Worm (Caenorhabditis elegans) whole organism, late embryonic: ENCODE results near the gene R07C3.13.
"Not testable (repeated sequence)": the region's sequence is repeated elsewhere in the genome, so short reads cannot be mapped to it uniquely, and the experiment has no call there.

Source experiments
- C08G9.2 ChIP-seq: sonication (generic microtip); optimal IDR thresholded peaks from 2 replicates; lab custom pipeline; 2016; ENCODE audit warnings: mild to moderate bottlenecking, missing genetic modification characterization, moderate library complexity, missing compliant biosample characterization
- C38D4.7 ChIP-seq: fragments of 200-800 bp; sonication (Bioruptor generic); optimal IDR thresholded peaks from 2 replicates; lab custom pipeline; 2018; ENCODE audit warnings: mild to moderate bottlenecking, missing genetic modification characterization, moderate library complexity, missing compliant biosample characterization
- F13H6.1 ChIP-seq: sonication (generic microtip); optimal IDR thresholded peaks from 2 replicates; lab custom pipeline; 2016; ENCODE audit warnings: missing genetic modification characterization, missing compliant biosample characterization
- K09A11.1 ChIP-seq: sonication (generic microtip); optimal IDR thresholded peaks from 2 replicates; lab custom pipeline; 2017; ENCODE audit warnings: antibody characterized with exemption, mild to moderate bottlenecking, missing genetic modification characterization, missing compliant biosample characterization; ENCODE audit not compliant: insufficient read depth
- T23F11.4 ChIP-seq: fragments of 200-800 bp; sonication (Bioruptor generic); optimal IDR thresholded peaks from 2 replicates; lab custom pipeline; 2018; ENCODE audit warnings: mild to moderate bottlenecking, missing genetic modification characterization, missing compliant biosample characterization
- ahr-1 ChIP-seq: sonication (generic microtip); optimal IDR thresholded peaks from 2 replicates; lab custom pipeline; 2016; ENCODE audit warnings: missing genetic modification characterization, missing compliant biosample characterization
- ceh-19 ChIP-seq: fragments of 200-800 bp; sonication (Bioruptor generic); optimal IDR thresholded peaks from 2 replicates; lab custom pipeline; 2018; ENCODE audit warnings: mild to moderate bottlenecking, missing genetic modification characterization, missing compliant biosample characterization
- ceh-24 ChIP-seq: sonication (generic microtip); optimal IDR thresholded peaks from 2 replicates; lab custom pipeline; 2016; ENCODE audit warnings: mild to moderate bottlenecking, missing genetic modification characterization, missing compliant biosample characterization
- ceh-30 ChIP-seq: fragments of 150-350 bp; optimal IDR thresholded peaks from 2 replicates; lab custom pipeline; 2014; ENCODE audit warnings: missing biosample characterization, missing genetic modification characterization
- ceh-31 ChIP-seq: sonication (generic microtip); optimal IDR thresholded peaks from 2 replicates; lab custom pipeline; 2016; ENCODE audit warnings: missing genetic modification characterization, missing compliant biosample characterization
- ceh-34 ChIP-seq: sonication (generic microtip); optimal IDR thresholded peaks from 2 replicates; lab custom pipeline; 2016; ENCODE audit warnings: mild to moderate bottlenecking, missing genetic modification characterization, missing compliant biosample characterization
- ceh-45 ChIP-seq: fragments of 200-800 bp; sonication (Bioruptor generic); IDR thresholded peaks from 2 replicates; pipeline ENCODE4 v1.3.6; 2022; ENCODE audit warnings: missing genetic modification reagents, missing genetic modification characterization, missing compliant biosample characterization
- ceh-9 ChIP-seq: sonication (generic microtip); optimal IDR thresholded peaks from 2 replicates; lab custom pipeline; 2016; ENCODE audit warnings: mild to moderate bottlenecking, missing genetic modification characterization, inconsistent platforms, missing compliant biosample characterization
- dve-1 ChIP-seq: sonication (generic microtip); optimal IDR thresholded peaks from 2 replicates; lab custom pipeline; 2017; ENCODE audit warnings: antibody characterized with exemption, mild to moderate bottlenecking, missing genetic modification characterization, missing compliant biosample characterization
- fax-1 ChIP-seq: sonication (generic microtip); optimal IDR thresholded peaks from 2 replicates; lab custom pipeline; 2016; ENCODE audit warnings: missing genotype, missing genetic modification characterization, missing compliant biosample characterization
- hlh-13 ChIP-seq: fragments of 200-800 bp; sonication (Bioruptor generic); optimal IDR thresholded peaks from 2 replicates; lab custom pipeline; 2018; ENCODE audit warnings: mild to moderate bottlenecking, missing genetic modification characterization, missing compliant biosample characterization
- hlh-6 ChIP-seq: sonication (generic microtip); optimal IDR thresholded peaks from 2 replicates; lab custom pipeline; 2016; ENCODE audit warnings: missing genotype, missing genetic modification characterization, missing compliant biosample characterization
- hlh-8 ChIP-seq: sonication (generic microtip); optimal IDR thresholded peaks from 2 replicates; lab custom pipeline; 2016; ENCODE audit warnings: missing genotype, missing genetic modification characterization, missing compliant biosample characterization
- lim-6 ChIP-seq: sonication (generic microtip); optimal IDR thresholded peaks from 2 replicates; lab custom pipeline; 2016; ENCODE audit warnings: missing genetic modification characterization, missing compliant biosample characterization
- lin-11 ChIP-seq: fragments of 200-800 bp; sonication (Bioruptor generic); optimal IDR thresholded peaks from 2 replicates; lab custom pipeline; 2018; ENCODE audit warnings: mild to moderate bottlenecking, missing genetic modification characterization, missing compliant biosample characterization
- mec-3 ChIP-seq: sonication (generic microtip); optimal IDR thresholded peaks from 2 replicates; lab custom pipeline; 2016; ENCODE audit warnings: borderline replicate concordance, missing genetic modification characterization, missing compliant biosample characterization
- npax-4 ChIP-seq: sonication (generic microtip); optimal IDR thresholded peaks from 2 replicates; lab custom pipeline; 2016; ENCODE audit warnings: missing genetic modification characterization, missing compliant biosample characterization
- odd-2 ChIP-seq: sonication (generic microtip); optimal IDR thresholded peaks from 2 replicates; lab custom pipeline; 2017; ENCODE audit warnings: antibody characterized with exemption, mild to moderate bottlenecking, missing genetic modification characterization, missing compliant biosample characterization
- pag-3 ChIP-seq: sonication (generic microtip); optimal IDR thresholded peaks from 2 replicates; lab custom pipeline; 2016; ENCODE audit warnings: missing compliant biosample characterization, missing genetic modification characterization, borderline replicate concordance
- pat-9 ChIP-seq: fragments of 200-800 bp; sonication (Bioruptor generic); optimal IDR thresholded peaks from 2 replicates; lab custom pipeline; 2018; ENCODE audit warnings: mild to moderate bottlenecking, missing genetic modification characterization, moderate library complexity, missing compliant biosample characterization
- pha-4 ChIP-seq: fragments of 150-350 bp; optimal IDR thresholded peaks from 2 replicates; lab custom pipeline; 2018; ENCODE audit warnings: missing biosample characterization, missing genetic modification reagents, missing genetic modification characterization
- ref-2 ChIP-seq: sonication (generic microtip); optimal IDR thresholded peaks from 2 replicates; lab custom pipeline; 2016; ENCODE audit warnings: missing genetic modification characterization, missing compliant biosample characterization
- rnt-1 ChIP-seq: sonication (generic microtip); optimal IDR thresholded peaks from 2 replicates; lab custom pipeline; 2016; ENCODE audit warnings: missing genetic modification characterization, missing compliant biosample characterization
- sox-4 ChIP-seq: sonication (generic microtip); optimal IDR thresholded peaks from 2 replicates; lab custom pipeline; 2017; ENCODE audit warnings: mild to moderate bottlenecking, missing genetic modification characterization, inconsistent platforms, missing compliant biosample characterization
- tbx-2 ChIP-seq: sonication (generic microtip); optimal IDR thresholded peaks from 2 replicates; lab custom pipeline; 2016; ENCODE audit warnings: missing genetic modification characterization, missing compliant biosample characterization
- tbx-7 ChIP-seq: sonication (generic microtip); optimal IDR thresholded peaks from 2 replicates; lab custom pipeline; 2016; ENCODE audit warnings: missing genotype, missing genetic modification characterization, missing compliant biosample characterization
- unc-3 ChIP-seq, 2 experiments: fragments of 200-800 bp in 1 of 2; sonication (Bioruptor generic) in 1 of 2; sonication (generic microtip) in 1 of 2; conservative IDR thresholded peaks in 1 of 2; optimal IDR thresholded peaks in 1 of 2; 2 replicates each; pipeline versions ENCODE4 v1.3.6 to Lab custom; 2016 to 2022; ENCODE audit warnings: missing compliant biosample characterization in 2 of 2, missing genetic modification characterization in 2 of 2, missing genetic modification reagents in 1 of 2
- unc-42 ChIP-seq: sonication (generic microtip); optimal IDR thresholded peaks from 2 replicates; lab custom pipeline; 2016; ENCODE audit warnings: missing genotype, missing genetic modification characterization, missing compliant biosample characterization
- ztf-16 ChIP-seq: sonication (generic microtip); optimal IDR thresholded peaks from 2 replicates; lab custom pipeline; 2017; ENCODE audit warnings: missing genetic modification characterization, missing compliant biosample characterization

R07C3.13 gene

DNA sequence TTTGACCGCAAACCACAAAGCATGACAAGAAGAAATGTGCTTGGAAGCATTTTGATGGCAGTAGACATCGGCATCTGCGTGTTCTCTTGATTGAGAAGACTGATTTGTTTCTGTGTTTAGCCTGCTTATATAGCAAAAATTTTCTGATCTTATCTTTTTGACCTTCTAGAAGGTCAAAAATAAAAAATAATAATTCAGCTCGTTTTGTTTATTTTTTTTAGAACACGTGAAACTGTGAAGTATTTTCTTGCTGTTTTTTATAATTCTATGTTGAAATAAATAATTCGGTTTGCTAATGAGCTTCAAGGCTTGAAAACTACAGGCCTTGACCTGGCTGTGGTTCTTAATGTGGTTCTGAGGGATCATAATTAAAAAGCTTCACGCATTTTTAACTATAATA is at the start of gene R07C3.13:
TSS of gene R07C3.13 (minus strand) at position 101 of the 400 bp plus-strand sequence.
- TF ChIP-seq odd-2 (tag; lab: Kevin White, UChicago) (no peak), ref-2 (no peak), ceh-30 (tag; lab: Kevin White, UChicago) (no peak)

ce11 chrII:973999-974398 is 46.8 kb upstream of the R07C3.13 start, which contains the start of gene fbxc-14:
Gene fbxc-14 (plus strand): TSS chrII:974299.
- TF ChIP-seq mec-3 = no peak
- TF ChIP-seq pat-9 (tag; lab: Kevin White, UChicago) = no peak
- no peak for TF ChIP-seq ceh-19 (GFP tag; lab: Kevin White, UChicago)
- no peak for TF ChIP-seq ceh-9 (tag; lab: Kevin White, UChicago)
- TF ChIP-seq unc-3 (GFP tag; conservative IDR thresholded peaks at IDR 0.05; lab: Robert Waterston, UW) = no peak
- TF ChIP-seq unc-3 (tag; optimal IDR thresholded peaks at IDR 0.05; lab: Kevin White, UChicago) = no peak
- no peak for TF ChIP-seq ceh-31 (tag; lab: Kevin White, UChicago)
- no peak for TF ChIP-seq npax-4 (tag; lab: Kevin White, UChicago)
- no peak for TF ChIP-seq dve-1 (tag; lab: Kevin White, UChicago)
- TF ChIP-seq T23F11.4 (GFP tag; lab: Kevin White, UChicago) = no peak
- no peak for TF ChIP-seq ceh-34 (tag; lab: Kevin White, UChicago)
- no peak for TF ChIP-seq ceh-24 (tag; lab: Kevin White, UChicago)
- no peak for TF ChIP-seq hlh-13 (GFP tag; lab: Kevin White, UChicago)
- no peak for TF ChIP-seq lim-6 (tag; lab: Kevin White, UChicago)
- no peak for TF ChIP-seq C08G9.2
- no peak for TF ChIP-seq ceh-45 (GFP tag; lab: Robert Waterston, UW)
- TF ChIP-seq ztf-16 (tag; lab: Kevin White, UChicago) = no peak
- TF ChIP-seq hlh-8 (tag; lab: Kevin White, UChicago) = no peak
- no peak for TF ChIP-seq tbx-2 (tag; lab: Kevin White, UChicago)
- TF ChIP-seq lin-11 (tag; lab: Kevin White, UChicago) = no peak
- no peak for TF ChIP-seq pha-4 (tag; lab: Kevin White, UChicago)
- TF ChIP-seq, all 69 proteins: peak for 0

- TF ChIP-seq sox-4 (tag; lab: Kevin White, UChicago) (no peak), pag-3 (no peak), tbx-7 (tag; lab: Kevin White, UChicago) (no peak), odd-2 (tag; lab: Kevin White, UChicago) (no peak), rnt-1 (tag; lab: Kevin White, UChicago) (no peak), ceh-45 (GFP tag; lab: Robert Waterston, UW) (no peak), ahr-1 (tag; lab: Kevin White, UChicago) (no peak), F13H6.1 (tag; lab: Kevin White, UChicago) (no peak), ceh-9 (tag; lab: Kevin White, UChicago) (no peak), K09A11.1 (tag; lab: Kevin White, UChicago) (no peak), C38D4.7 (GFP tag; lab: Kevin White, UChicago) (no peak), T23F11.4 (GFP tag; lab: Kevin White, UChicago) (no peak), tbx-2 (tag; lab: Kevin White, UChicago) (no peak), unc-42 (tag; lab: Kevin White, UChicago) (no peak), fax-1 (tag; lab: Kevin White, UChicago) (no peak)
Measured at ce11 chrII:972850-973249, 45.6 kb upstream of the R07C3.13 start, which contains the start of gene C32B5.15. Gene C32B5.15 (minus strand): TSS chrII:972950.

DNA sequence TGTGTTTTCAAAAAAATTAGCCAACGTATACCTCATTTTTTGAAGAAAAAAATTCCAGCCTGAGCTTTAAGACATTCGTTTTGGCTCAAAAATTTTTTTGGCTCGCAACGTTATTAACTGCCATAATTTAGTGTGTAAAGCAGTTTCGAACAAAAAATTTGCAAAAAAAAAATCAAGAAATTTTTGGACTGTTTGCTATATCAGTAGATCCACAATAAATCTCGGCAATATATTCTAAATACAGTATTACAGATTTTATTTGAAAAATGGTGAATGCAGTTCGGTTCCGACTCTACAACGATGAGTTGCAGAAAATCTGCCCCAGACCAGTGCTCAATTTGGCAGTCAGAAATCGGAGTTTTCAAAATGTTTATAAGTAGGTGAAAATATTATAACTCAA is 40.9 kb upstream of the R07C3.13 start, which contains the start of gene C32B5.6:
TSS of gene C32B5.6 (plus strand) at position 301 of the 400 bp plus-strand sequence.
- not testable (repeated sequence) for TF ChIP-seq ceh-45 (GFP tag; lab: Robert Waterston, UW); hlh-6 (tag; lab: Kevin White, UChicago); ahr-1 (tag; lab: Kevin White, UChicago)
